Worm (Caenorhabditis elegans): ENCODE results near the gene D2096.10.

Gene D2096.10

ce11 chrIV:8339636-8340035, 49.4 kb downstream of the D2096.10 start, which contains the start of gene lgc-6:
lgc-6 (plus strand) TSS chrIV:8339936.
- TF ChIP-seq ceh-13 (GFP tag; optimal IDR thresholded peaks at IDR 0.05) (no peak), pes-1 (GFP tag; IDR thresholded peaks at IDR 0.05) (no peak), ets-7 (tag; optimal IDR thresholded peaks at IDR 0.05) (no peak), F13C5.2 (tag; optimal IDR thresholded peaks at IDR 0.05) (no peak), ceh-36 (tag; optimal IDR thresholded peaks at IDR 0.05) (no peak), flt-1 (GFP tag; IDR thresholded peaks at IDR 0.05) (no peak), scrt-1 (GFP tag; IDR thresholded peaks at IDR 0.05) (no peak)

All from whole organism, early embryonic.